Worm (Caenorhabditis elegans) whole organism, L2 larva: ENCODE measurements around the gene gst-42.

Experiments
- C34F6.9 ChIP-seq: fragments of 150-350 bp; optimal IDR thresholded peaks from 2 replicates; lab custom pipeline; 2014; ENCODE audit warnings: missing biosample characterization, missing genetic modification characterization
- F13H6.1 ChIP-seq: sonication (generic microtip); optimal IDR thresholded peaks from 2 replicates; lab custom pipeline; 2016; ENCODE audit warnings: missing genetic modification characterization, missing compliant biosample characterization
- R02D3.7 ChIP-seq: fragments of 150-350 bp; optimal IDR thresholded peaks from 2 replicates; lab custom pipeline; 2014; ENCODE audit warnings: missing biosample characterization, missing genetic modification characterization
- Y55F3AM.14 ChIP-seq: fragments of 200-800 bp; sonication (Bioruptor generic); optimal IDR thresholded peaks from 2 replicates; lab custom pipeline; 2018; ENCODE audit warnings: mild to moderate bottlenecking, missing genetic modification characterization, missing compliant biosample characterization
- ZK546.5 ChIP-seq: sonication (generic microtip); optimal IDR thresholded peaks from 2 replicates; lab custom pipeline; 2017; ENCODE audit warnings: missing biosample characterization, missing genetic modification characterization
- aly-2 ChIP-seq: fragments of 150-350 bp; optimal IDR thresholded peaks from 2 replicates; lab custom pipeline; 2014; ENCODE audit warnings: missing biosample characterization, missing genetic modification characterization
- ama-1 ChIP-seq: fragments of 150-350 bp; optimal IDR thresholded peaks from 2 replicates; lab custom pipeline; 2018; ENCODE audit warnings: inconsistent platforms
- ceh-16 ChIP-seq: fragments of 150-350 bp; optimal IDR thresholded peaks from 2 replicates; lab custom pipeline; 2014; ENCODE audit warnings: missing biosample characterization, missing genetic modification characterization
- crh-2 ChIP-seq: sonication (generic microtip); optimal IDR thresholded peaks from 2 replicates; lab custom pipeline; 2017; ENCODE audit warnings: missing biosample characterization, missing genetic modification characterization
- egl-27 ChIP-seq: sonication (generic microtip); optimal IDR thresholded peaks from 3 replicates; lab custom pipeline; 2017; ENCODE audit warnings: missing biosample characterization, missing genetic modification reagents, missing genetic modification characterization
- elt-1 ChIP-seq: fragments of 150-350 bp; optimal IDR thresholded peaks from 2 replicates; lab custom pipeline; 2014; ENCODE audit warnings: missing biosample characterization, missing genetic modification characterization
- elt-3 ChIP-seq: sonication (generic microtip); optimal IDR thresholded peaks from 2 replicates; lab custom pipeline; 2017; ENCODE audit warnings: missing biosample characterization, missing genetic modification characterization
- fos-1 ChIP-seq: fragments of 150-350 bp; optimal IDR thresholded peaks from 2 replicates; lab custom pipeline; 2014; ENCODE audit warnings: missing biosample characterization, missing genetic modification characterization
- gmeb-1 ChIP-seq: fragments of 150-350 bp; optimal IDR thresholded peaks from 2 replicates; lab custom pipeline; 2014; ENCODE audit warnings: missing biosample characterization, missing genetic modification characterization
- lin-39 ChIP-seq: fragments of 150-350 bp; optimal IDR thresholded peaks from 2 replicates; lab custom pipeline; 2014; ENCODE audit warnings: missing biosample characterization, missing genetic modification reagents, missing genetic modification characterization
- lsy-2 ChIP-seq, 2 experiments: fragments of 150-350 bp in 1 of 2; sonication (generic microtip) in 1 of 2; optimal IDR thresholded peaks; 2 replicates each; lab custom pipeline; 2014 to 2017; ENCODE audit warnings: missing biosample characterization in 2 of 2, missing genetic modification characterization in 2 of 2
- mbf-1 ChIP-seq: sonication (generic microtip); optimal IDR thresholded peaks from 2 replicates; lab custom pipeline; 2017; ENCODE audit warnings: missing biosample characterization, missing genetic modification characterization
- mdl-1 ChIP-seq, 2 experiments: fragments of 150-350 bp in 1 of 2; sonication (generic microtip) in 1 of 2; optimal IDR thresholded peaks; 2 replicates each; lab custom pipeline; 2017; ENCODE audit warnings: missing biosample characterization in 2 of 2, missing genetic modification characterization in 2 of 2
- nhr-10 ChIP-seq: sonication (generic microtip); optimal IDR thresholded peaks from 2 replicates; lab custom pipeline; 2017; ENCODE audit warnings: missing biosample characterization, missing genetic modification characterization
- nhr-11 ChIP-seq: fragments of 150-350 bp; optimal IDR thresholded peaks from 2 replicates; lab custom pipeline; 2014; ENCODE audit warnings: missing biosample characterization, missing genetic modification characterization
- nhr-129 ChIP-seq: fragments of 150-350 bp; optimal IDR thresholded peaks from 2 replicates; lab custom pipeline; 2014; ENCODE audit warnings: missing biosample characterization, missing genetic modification characterization
- nhr-21 ChIP-seq: fragments of 150-350 bp; optimal IDR thresholded peaks from 2 replicates; lab custom pipeline; 2014; ENCODE audit warnings: missing biosample characterization, missing genetic modification characterization
- nhr-23 ChIP-seq: fragments of 150-350 bp; optimal IDR thresholded peaks from 2 replicates; lab custom pipeline; 2014; ENCODE audit warnings: missing biosample characterization, missing genetic modification reagents, missing genetic modification characterization
- nhr-237 ChIP-seq: fragments of 150-350 bp; optimal IDR thresholded peaks from 2 replicates; lab custom pipeline; 2014; ENCODE audit warnings: missing biosample characterization, missing genetic modification characterization
- nhr-6 ChIP-seq: fragments of 150-350 bp; optimal IDR thresholded peaks from 2 replicates; lab custom pipeline; 2014; ENCODE audit warnings: missing biosample characterization, missing genetic modification characterization
- nhr-77 ChIP-seq: fragments of 150-350 bp; optimal IDR thresholded peaks from 2 replicates; lab custom pipeline; 2014; ENCODE audit warnings: missing biosample characterization, missing genetic modification characterization
- peb-1 ChIP-seq: fragments of 150-350 bp; optimal IDR thresholded peaks from 2 replicates; lab custom pipeline; 2014; ENCODE audit warnings: missing biosample characterization, missing genetic modification characterization
- sem-4 ChIP-seq: fragments of 150-350 bp; optimal IDR thresholded peaks from 2 replicates; lab custom pipeline; 2014; ENCODE audit warnings: missing biosample characterization, missing genetic modification reagents, missing genetic modification characterization
- skn-1 ChIP-seq: sonication (generic microtip); optimal IDR thresholded peaks from 2 replicates; lab custom pipeline; 2017; ENCODE audit warnings: missing biosample characterization, missing genetic modification characterization
- sma-9 ChIP-seq, 2 experiments: fragments of 150-350 bp in 1 of 2; sonication (generic microtip) in 1 of 2; optimal IDR thresholded peaks; 2 replicates each; lab custom pipeline; 2014 to 2016; ENCODE audit warnings: missing genetic modification characterization in 2 of 2, mild to moderate bottlenecking in 1 of 2, missing biosample characterization in 1 of 2, missing compliant biosample characterization in 1 of 2, missing genetic modification reagents in 1 of 2, moderate library complexity in 1 of 2
- snpc-4 ChIP-seq: fragments of 150-350 bp; optimal IDR thresholded peaks from 2 replicates; lab custom pipeline; 2014; ENCODE audit warnings: missing biosample characterization, missing genetic modification characterization
- unc-39 ChIP-seq: fragments of 150-350 bp; optimal IDR thresholded peaks from 2 replicates; lab custom pipeline; 2014; ENCODE audit warnings: missing biosample characterization, missing genetic modification characterization
- unc-55 ChIP-seq: fragments of 150-350 bp; sonication (generic microtip); optimal IDR thresholded peaks from 3 replicates; lab custom pipeline; 2014; ENCODE audit warnings: missing biosample characterization, missing genetic modification reagents, missing genetic modification characterization
- unc-62 ChIP-seq: fragments of 150-350 bp; optimal IDR thresholded peaks from 2 replicates; lab custom pipeline; 2014; ENCODE audit warnings: missing biosample characterization, missing genetic modification reagents, missing genetic modification characterization
- ztf-1 ChIP-seq: fragments of 200-800 bp; sonication (Bioruptor generic); conservative IDR thresholded peaks from 2 replicates; pipeline ENCODE4 v1.3.6; 2022; ENCODE audit warnings: missing genetic modification characterization, missing compliant biosample characterization
- ztf-11 ChIP-seq: sonication (generic microtip); optimal IDR thresholded peaks from 2 replicates; lab custom pipeline; 2017; ENCODE audit warnings: missing biosample characterization, missing genetic modification characterization
- ztf-4 ChIP-seq: fragments of 150-350 bp; optimal IDR thresholded peaks from 2 replicates; lab custom pipeline; 2014; ENCODE audit warnings: missing biosample characterization, missing genetic modification characterization

The gst-42 gene

ce11 chrX:11738602-11739100, 10.9 kb upstream of the gst-42 start, which contains the start of gene nspa-9 (continued):
- TF ChIP-seq nhr-11 (tag; lab: Kevin White, UChicago) (no peak), ama-1 (lab: Kevin White, UChicago) (no peak), egl-27 (tag; lab: Kevin White, UChicago) (no peak), nhr-21 (tag; lab: Kevin White, UChicago) (no peak), sem-4 (tag; lab: Kevin White, UChicago) (no peak), nhr-6 (no peak), lsy-2 (tag; optimal IDR thresholded peaks at IDR 0.05; lab: Kevin White, UChicago) (no peak), nhr-129 (tag; lab: Kevin White, UChicago) (no peak), ztf-1 (GFP tag; lab: Robert Waterston, UW) (no peak), R02D3.7 (tag; lab: Kevin White, UChicago) (no peak), ceh-16 (no peak)

- TF ChIP-seq nhr-237: no peak
- no peak for TF ChIP-seq ztf-11 (tag; lab: Kevin White, UChicago)
- TF ChIP-seq nhr-23: no peak
- TF ChIP-seq, all 48 proteins: peak for 0
These were observed 9.3 kb upstream of the gst-42 start, which contains the start of gene D1053.3 for ce11 chrX:11737053-11737452. D1053.3 (minus strand) TSS chrX:11737153.

DNA sequence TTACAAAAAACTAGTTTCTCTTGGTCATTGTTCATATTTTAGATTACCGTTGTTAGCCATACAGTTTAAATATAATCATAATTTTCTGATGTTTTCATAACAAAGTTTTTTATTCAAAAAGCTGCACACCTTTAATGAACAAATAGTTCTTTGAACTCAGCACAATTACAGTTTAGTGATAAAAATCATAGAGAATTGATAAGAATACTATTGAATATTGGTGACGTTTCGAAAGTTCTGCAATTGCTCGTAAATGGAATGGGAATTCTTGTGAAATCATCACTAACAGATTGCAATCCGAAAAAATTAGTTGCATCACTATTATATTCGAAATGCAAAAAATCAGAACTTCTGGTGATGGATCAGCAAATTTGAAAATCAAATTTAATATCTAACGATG, 6.4 kb upstream of the gst-42 start:
- TF ChIP-seq sma-9 (GFP tag; optimal IDR thresholded peaks at IDR 0.05; lab: Kevin White, UChicago) (no peak), sma-9 (tag; optimal IDR thresholded peaks at IDR 0.05; lab: Kevin White, UChicago) (no peak), peb-1 (no peak), fos-1 (tag; lab: Kevin White, UChicago) (peak; percentile 66), gmeb-1 (tag; lab: Kevin White, UChicago) (no peak)

DNA sequence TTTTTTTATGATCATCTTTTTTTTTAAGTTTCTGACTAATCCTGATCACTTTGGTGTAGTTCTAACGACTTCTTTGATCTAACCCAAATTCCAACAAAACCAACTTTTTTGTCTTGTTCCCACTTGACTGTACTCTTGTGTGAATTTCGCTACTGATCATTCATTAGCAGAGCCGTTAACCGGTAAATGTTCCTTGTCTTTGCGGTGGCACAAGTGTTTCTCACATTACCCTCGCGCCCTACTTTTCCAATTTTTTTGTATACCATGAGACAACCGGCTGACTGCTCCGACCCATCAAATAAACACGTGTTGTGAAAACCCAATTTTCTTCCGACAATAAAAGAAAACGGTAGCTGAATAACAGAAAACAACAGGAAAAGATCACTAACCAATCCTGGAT, 5.0 kb upstream of the gst-42 start:
- TF ChIP-seq unc-39 (tag; lab: Kevin White, UChicago) (no peak), ztf-4 (tag; lab: Kevin White, UChicago) (no peak), Y55F3AM.14 (GFP tag; lab: Kevin White, UChicago) (no peak), ceh-16 (no peak), ztf-1 (GFP tag; lab: Robert Waterston, UW) (no peak), ZK546.5 (tag; lab: Kevin White, UChicago) (no peak), aly-2 (tag; lab: Kevin White, UChicago) (no peak)

ce11 chrX:11726450-11726849, 1.3 kb downstream of the gst-42 start:
- TF ChIP-seq skn-1 (tag; lab: Kevin White, UChicago) (no peak), egl-27 (tag; lab: Kevin White, UChicago) (no peak), sma-9 (GFP tag; optimal IDR thresholded peaks at IDR 0.05; lab: Kevin White, UChicago) (peak; percentile 33), sma-9 (tag; optimal IDR thresholded peaks at IDR 0.05; lab: Kevin White, UChicago) (no peak), F13H6.1 (tag; lab: Kevin White, UChicago) (no peak), ZK546.5 (tag; lab: Kevin White, UChicago) (no peak), ceh-16 (peak; percentile 66), elt-1 (tag; lab: Kevin White, UChicago) (peak; percentile 93)

ce11 chrX:11725646-11726045, 2.1 kb downstream of the gst-42 start:
- TF ChIP-seq nhr-129 (tag; lab: Kevin White, UChicago): peak; percentile 27
- TF ChIP-seq nhr-11 (tag; lab: Kevin White, UChicago): no peak
- TF ChIP-seq, all 48 proteins: peak for 1

DNA sequence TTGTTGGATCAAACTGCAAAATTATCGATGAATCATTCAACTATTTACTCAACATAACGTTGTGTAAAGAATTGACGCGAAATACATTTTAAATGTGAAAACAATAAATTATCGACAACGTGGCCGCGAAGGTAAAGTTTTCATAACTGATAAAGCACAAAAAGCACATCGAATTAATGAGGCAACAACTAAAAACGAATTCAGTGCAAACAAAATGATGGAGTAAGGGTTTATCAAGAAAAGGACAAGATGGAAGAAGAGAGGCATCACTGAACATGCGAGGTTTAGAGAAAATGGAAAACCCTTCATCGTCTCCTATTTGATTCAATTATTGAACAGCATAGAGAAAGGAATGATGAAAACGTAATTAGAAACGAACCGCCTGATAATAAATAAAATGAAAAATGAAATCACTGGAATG, 3.9 kb downstream of the gst-42 start, which contains the start of gene D1053.4:
TSS of gene D1053.4 (minus strand) at position 20 of the 421 bp plus-strand sequence.
- no peak for TF ChIP-seq unc-62 (GFP tag; lab: Kevin White, UChicago)
- TF ChIP-seq peb-1: no peak
- TF ChIP-seq lin-39 (tag; lab: Kevin White, UChicago): no peak
- TF ChIP-seq egl-27 (tag; lab: Kevin White, UChicago): peak; percentile 22
- TF ChIP-seq sma-9 (GFP tag; optimal IDR thresholded peaks at IDR 0.05; lab: Kevin White, UChicago): peak; percentile 47
- no peak for TF ChIP-seq sma-9 (tag; optimal IDR thresholded peaks at IDR 0.05; lab: Kevin White, UChicago)
- peak; percentile 76 for TF ChIP-seq crh-2 (tag; lab: Kevin White, UChicago)
- no peak for TF ChIP-seq nhr-23
- TF ChIP-seq unc-39 (tag; lab: Kevin White, UChicago): no peak
- TF ChIP-seq elt-1 (tag; lab: Kevin White, UChicago): no peak
- no peak for TF ChIP-seq skn-1 (tag; lab: Kevin White, UChicago)
- peak in 1 of 2 experiments; percentile 15 for TF ChIP-seq mdl-1 (tag; optimal IDR thresholded peaks at IDR 0.05; lab: Kevin White, UChicago)
- TF ChIP-seq ZK546.5 (tag; lab: Kevin White, UChicago): no peak
- TF ChIP-seq elt-3 (tag; lab: Kevin White, UChicago): no peak
- no peak for TF ChIP-seq nhr-77
- no peak for TF ChIP-seq ztf-4 (tag; lab: Kevin White, UChicago)
- no peak for TF ChIP-seq mbf-1 (tag; lab: Kevin White, UChicago)
- TF ChIP-seq sem-4 (tag; lab: Kevin White, UChicago): no peak
- no peak for TF ChIP-seq snpc-4 (tag; lab: Kevin White, UChicago)
- TF ChIP-seq nhr-6: no peak
- TF ChIP-seq aly-2 (tag; lab: Kevin White, UChicago): no peak
- TF ChIP-seq C34F6.9 (tag; lab: Kevin White, UChicago): no peak
- no peak for TF ChIP-seq ama-1 (lab: Kevin White, UChicago)
- no peak for TF ChIP-seq R02D3.7 (tag; lab: Kevin White, UChicago)
- TF ChIP-seq nhr-10: no peak
- TF ChIP-seq unc-55 (GFP tag; lab: Kevin White, UChicago): no peak
- no peak for TF ChIP-seq lsy-2 (tag; optimal IDR thresholded peaks at IDR 0.05; lab: Kevin White, UChicago)
- no peak for TF ChIP-seq nhr-21 (tag; lab: Kevin White, UChicago)
- TF ChIP-seq Y55F3AM.14 (GFP tag; lab: Kevin White, UChicago): no peak
- TF ChIP-seq F13H6.1 (tag; lab: Kevin White, UChicago): peak; percentile 18
